Worm (Caenorhabditis elegans): ENCODE measurements around the gene Y54G11A.1.

The Y54G11A.1 gene

DNA sequence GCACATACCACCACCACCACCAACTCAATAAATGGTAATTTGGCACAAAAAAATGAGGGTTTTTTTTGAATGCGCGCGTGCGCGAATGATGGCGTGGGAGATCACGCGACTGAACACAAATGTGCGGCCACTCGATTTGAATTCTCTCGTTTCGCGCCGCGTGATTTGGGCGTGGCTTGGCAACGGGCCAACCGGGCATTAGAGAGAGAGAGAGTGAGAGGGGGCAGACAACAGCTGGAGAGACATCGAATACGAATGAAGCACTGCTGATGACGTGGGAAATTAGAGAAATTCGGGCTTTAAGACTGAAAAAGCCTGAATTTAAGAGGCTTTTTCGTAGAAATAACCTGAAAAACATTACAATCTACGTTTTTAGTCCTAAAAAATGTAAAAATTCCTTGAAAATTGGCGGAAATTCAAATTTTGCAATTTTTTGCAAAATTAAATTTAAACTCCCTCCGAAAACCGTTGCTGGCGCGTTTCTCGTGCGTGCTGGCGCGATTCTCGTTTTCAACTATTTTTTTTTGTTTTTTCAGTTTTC lies 17.5 kb downstream of the Y54G11A.1 start (continued):
- no peak for TF ChIP-seq sptf-1 (tag; optimal IDR thresholded peaks at IDR 0.05)

- TF ChIP-seq lir-3 (tag; optimal IDR thresholded peaks at IDR 0.05; ENCODE audit: poor library complexity) (peak; percentile 61), egl-13 (tag; optimal IDR thresholded peaks at IDR 0.05) (peak; percentile 41), efl-1 (optimal IDR thresholded peaks at IDR 0.05) (peak; percentile 74 to 79), efl-1 (GFP tag; optimal IDR thresholded peaks at IDR 0.05 in 1 of 2) (peak; percentile 47 to 94), fkh-8 (tag; optimal IDR thresholded peaks at IDR 0.05) (peak; percentile 87), C04F5.9 (tag; optimal IDR thresholded peaks at IDR 0.05) (no peak), sptf-1 (tag; optimal IDR thresholded peaks at IDR 0.05) (no peak), lin-39 (tag; optimal IDR thresholded peaks at IDR 0.05) (no peak), vab-15 (tag; optimal IDR thresholded peaks at IDR 0.05) (no peak), ceh-63 (GFP tag; optimal IDR thresholded peaks at IDR 0.05) (no peak), zag-1 (tag; optimal IDR thresholded peaks at IDR 0.05) (no peak), ceh-88 (GFP tag; IDR thresholded peaks at IDR 0.05) (no peak; the same call in 1 of the 2 replicates), fkh-4 (tag; optimal IDR thresholded peaks at IDR 0.05; ENCODE audit: borderline replicate concordance) (no peak), ets-5 (GFP tag; IDR thresholded peaks at IDR 0.05) (no peak), nhr-90 (tag; optimal IDR thresholded peaks at IDR 0.05; ENCODE audit: poor library complexity) (peak; percentile 64), hlh-4 (tag; optimal IDR thresholded peaks at IDR 0.05) (no peak), mab-9 (GFP tag; IDR thresholded peaks at IDR 0.05) (0 out of 2 replicates have a peak, but pooled peaks have one; percentile 5), fos-1 (tag; optimal IDR thresholded peaks at IDR 0.05) (peak; percentile 56), efl-3 (GFP tag; optimal IDR thresholded peaks at IDR 0.05) (no peak), ceh-8 (GFP tag; optimal IDR thresholded peaks at IDR 0.05) (peak; percentile 71), Y116A8C.19 (tag; optimal IDR thresholded peaks at IDR 0.05; ENCODE audit: borderline replicate concordance) (no peak), jun-1 (tag; optimal IDR thresholded peaks at IDR 0.05) (peak; percentile 65), xbp-1 (tag; optimal IDR thresholded peaks at IDR 0.05) (peak; percentile 57), unc-30 (tag; optimal IDR thresholded peaks at IDR 0.05) (no peak), unc-130 (tag; optimal IDR thresholded peaks at IDR 0.05) (peak; percentile 43), ztf-11 (tag; optimal IDR thresholded peaks at IDR 0.05) (peak in 1 of 2 experiments; percentile 63), nhr-12 (tag; optimal IDR thresholded peaks at IDR 0.05) (no peak), hlh-17 (GFP tag; optimal IDR thresholded peaks at IDR 0.05; ENCODE audit: borderline replicate concordance) (no peak), sox-4 (tag; optimal IDR thresholded peaks at IDR 0.05) (no peak), tlp-1 (tag; optimal IDR thresholded peaks at IDR 0.05) (no peak), irx-1 (tag; optimal IDR thresholded peaks at IDR 0.05) (peak; percentile 18), C34B4.2 (tag; optimal IDR thresholded peaks at IDR 0.05) (no peak), mdl-1 (tag; optimal IDR thresholded peaks at IDR 0.05) (peak in 1 of 2 experiments; percentile 60), nhr-19 (GFP tag; conservative IDR thresholded peaks at IDR 0.05) (peak; percentile 47), mep-1 (tag; optimal IDR thresholded peaks at IDR 0.05) (peak; percentile 74), dpl-1 (GFP tag; optimal IDR thresholded peaks at IDR 0.05) (peak; percentile 54 to 64 (median 64)), isw-1 (GFP tag; IDR thresholded peaks at IDR 0.05) (peak; percentile 12; the same call in 1 of the 2 replicates), nhr-71 (tag; optimal IDR thresholded peaks at IDR 0.05) (peak; percentile 83), lin-35 (GFP tag; optimal IDR thresholded peaks at IDR 0.05) (peak; percentile 70 to 79), lsy-2 (tag; optimal IDR thresholded peaks at IDR 0.05) (peak; percentile 35 to 76), nhr-47 (tag; optimal IDR thresholded peaks at IDR 0.05) (peak; percentile 67), aly-2 (tag; optimal IDR thresholded peaks at IDR 0.05) (no peak), tbx-2 (tag; optimal IDR thresholded peaks at IDR 0.05) (peak; percentile 70), mef-2 (tag; optimal IDR thresholded peaks at IDR 0.05) (no peak), zip-4 (GFP tag; optimal IDR thresholded peaks at IDR 0.05) (no peak), F16B12.6 (tag; optimal IDR thresholded peaks at IDR 0.05) (peak; percentile 38), nhr-237 (tag; optimal IDR thresholded peaks at IDR 0.05) (no peak), pag-3 (tag; optimal IDR thresholded peaks at IDR 0.05; ENCODE audit: borderline replicate concordance, insufficient read depth) (no peak)
Measured at ce11 chrII:14250147-14250965, 18.6 kb downstream of the Y54G11A.1 start, which contains the start of gene hmg-1.1. Gene hmg-1.1, plus strand, starts transcription at chrII:14250695.
